Worm (Caenorhabditis elegans) whole organism, L4 larva: ENCODE measurements around the gene ZK105.6.

Experiments
- D1046.2 ChIP-seq: fragments of 200-800 bp; sonication (Bioruptor generic); IDR thresholded peaks from 2 replicates; pipeline ENCODE4 v1.3.6; 2022; ENCODE audit warnings: missing genetic modification characterization, missing compliant biosample characterization
- F10B5.3 ChIP-seq: sonication (generic microtip); optimal IDR thresholded peaks from 2 replicates; lab custom pipeline; 2016; ENCODE audit warnings: mild to moderate bottlenecking, missing genetic modification characterization, missing compliant biosample characterization
- F26F4.8 ChIP-seq: fragments of 200-800 bp; sonication (Bioruptor generic); conservative IDR thresholded peaks from 2 replicates; pipeline ENCODE4 v1.3.6; 2022; ENCODE audit warnings: missing genetic modification characterization, missing compliant biosample characterization
- F37D6.2 ChIP-seq: sonication (generic microtip); optimal IDR thresholded peaks from 2 replicates; lab custom pipeline; 2016; ENCODE audit warnings: mild to moderate bottlenecking, missing genetic modification characterization, missing compliant biosample characterization
- F44E2.7 ChIP-seq: fragments of 200-800 bp; sonication (Bioruptor generic); IDR thresholded peaks from 2 replicates; pipeline ENCODE4 v2.1.2; 2022; ENCODE audit warnings: missing genetic modification characterization, missing compliant biosample characterization
- R02D3.7 ChIP-seq: fragments of 150-350 bp; sonication (generic microtip); optimal IDR thresholded peaks from 3 replicates; lab custom pipeline; 2014; ENCODE audit warnings: missing biosample characterization, missing genetic modification characterization
- T20F7.1 ChIP-seq: fragments of 200-800 bp; sonication (Bioruptor generic); optimal IDR thresholded peaks from 2 replicates; lab custom pipeline; 2018; ENCODE audit warnings: mild to moderate bottlenecking, missing genetic modification characterization, missing compliant biosample characterization
- T26A8.4 ChIP-seq: fragments of 200-800 bp; sonication (Bioruptor generic); IDR thresholded peaks from 2 replicates; pipeline ENCODE4 v1.3.6; 2022; ENCODE audit warnings: missing genetic modification characterization, missing compliant biosample characterization
- Y48G9A.11 ChIP-seq: fragments of 200-800 bp; sonication (Bioruptor generic); IDR thresholded peaks from 2 replicates; pipeline ENCODE4 v1.3.6; 2022; ENCODE audit warnings: missing genetic modification reagents, missing genetic modification characterization, missing compliant biosample characterization
- Y5F2A.4 ChIP-seq: fragments of 200-800 bp; sonication (Bioruptor generic); optimal IDR thresholded peaks from 2 replicates; lab custom pipeline; 2018; ENCODE audit warnings: mild to moderate bottlenecking, missing genetic modification characterization, missing compliant biosample characterization
- ZK337.2 ChIP-seq: fragments of 200-800 bp; sonication (Bioruptor generic); IDR thresholded peaks from 2 replicates; pipeline ENCODE4 v1.3.6; 2022; ENCODE audit warnings: missing genetic modification reagents, missing genetic modification characterization, missing compliant biosample characterization
- aha-1 ChIP-seq: fragments of 150-350 bp; peaks from one replicate; lab custom pipeline; 2014; ENCODE audit warnings: missing biosample characterization, missing genetic modification characterization
- ama-1 ChIP-seq: fragments of 150-350 bp; optimal IDR thresholded peaks from 2 replicates; lab custom pipeline; 2014; ENCODE audit warnings: inconsistent platforms, mixed read lengths
- ceh-20 ChIP-seq: fragments of 200-800 bp; sonication (Bioruptor generic); IDR thresholded peaks from 2 replicates; pipeline ENCODE4 v1.3.6; 2022; ENCODE audit warnings: missing genetic modification reagents, missing genetic modification characterization, missing compliant biosample characterization
- ceh-32 ChIP-seq: sonication (generic microtip); optimal IDR thresholded peaks from 2 replicates; lab custom pipeline; 2016; ENCODE audit warnings: mild to moderate bottlenecking, missing genetic modification characterization, missing compliant biosample characterization; ENCODE audit not compliant: poor library complexity
- ceh-44 ChIP-seq: fragments of 200-800 bp; sonication (Bioruptor generic); IDR thresholded peaks from 2 replicates; pipeline ENCODE4 v1.3.6; 2022; ENCODE audit warnings: missing genetic modification reagents, missing genetic modification characterization, missing compliant biosample characterization
- ceh-82 ChIP-seq: sonication (generic microtip); optimal IDR thresholded peaks from 2 replicates; lab custom pipeline; 2017; ENCODE audit warnings: missing biosample characterization, missing genetic modification characterization
- cey-2 ChIP-seq: sonication (generic microtip); optimal IDR thresholded peaks from 3 replicates; lab custom pipeline; 2017; ENCODE audit warnings: missing genetic modification characterization, mild to moderate bottlenecking, missing compliant biosample characterization, antibody characterized with exemption, borderline replicate concordance; ENCODE audit not compliant: insufficient read depth
- daf-19 ChIP-seq: fragments of 200-800 bp; sonication (Bioruptor generic); conservative IDR thresholded peaks from 2 replicates; pipeline ENCODE4 v1.3.6; 2022; ENCODE audit warnings: missing genetic modification characterization, missing compliant biosample characterization
- dpl-1 ChIP-seq: fragments of 150-350 bp; optimal IDR thresholded peaks from 2 replicates; lab custom pipeline; 2014; ENCODE audit warnings: missing biosample characterization, missing genetic modification reagents, missing genetic modification characterization
- dve-1 ChIP-seq: sonication (generic microtip); optimal IDR thresholded peaks from 2 replicates; lab custom pipeline; 2017; ENCODE audit warnings: antibody characterized with exemption, mild to moderate bottlenecking, missing genetic modification characterization, missing compliant biosample characterization; ENCODE audit not compliant: insufficient read depth
- egl-43 ChIP-seq: fragments of 200-800 bp; sonication (Bioruptor generic); IDR thresholded peaks from 2 replicates; pipeline ENCODE4 v1.3.6; 2022; ENCODE audit warnings: missing genetic modification reagents, missing genetic modification characterization, missing compliant biosample characterization
- fkh-10 ChIP-seq: fragments of 150-350 bp; optimal IDR thresholded peaks from 2 replicates; lab custom pipeline; 2014; ENCODE audit warnings: missing biosample characterization, missing genetic modification reagents, missing genetic modification characterization
- fos-1 ChIP-seq: fragments of 150-350 bp; optimal IDR thresholded peaks from 2 replicates; lab custom pipeline; 2014; ENCODE audit warnings: missing biosample characterization, missing genetic modification characterization
- hmg-1.1 ChIP-seq: fragments of 200-800 bp; sonication (Bioruptor generic); IDR thresholded peaks from 2 replicates; pipeline ENCODE4 v1.3.6; 2022; ENCODE audit warnings: missing genetic modification reagents, missing genetic modification characterization, missing compliant biosample characterization
- lim-7 ChIP-seq: fragments of 200-800 bp; sonication (Bioruptor generic); IDR thresholded peaks from 2 replicates; pipeline ENCODE4 v1.3.6; 2022; ENCODE audit warnings: missing genetic modification characterization, missing compliant biosample characterization
- lin-29 ChIP-seq: fragments of 200-800 bp; sonication (Bioruptor generic); IDR thresholded peaks from 2 replicates; pipeline ENCODE4 v1.3.6; 2022; ENCODE audit warnings: missing genetic modification reagents, missing genetic modification characterization, missing compliant biosample characterization
- lsy-2 ChIP-seq, 2 experiments: fragments of 150-350 bp in 1 of 2; sonication (generic microtip) in 1 of 2; optimal IDR thresholded peaks; 2 replicates each; lab custom pipeline; 2014 to 2017; ENCODE audit warnings: missing biosample characterization in 2 of 2, missing genetic modification characterization in 2 of 2
- mdl-1 ChIP-seq, 2 experiments: fragments of 150-350 bp in 1 of 2; sonication (generic microtip) in 1 of 2; optimal IDR thresholded peaks; 2 replicates each; lab custom pipeline; 2014 to 2017; ENCODE audit warnings: missing biosample characterization in 2 of 2, missing genetic modification characterization in 2 of 2
- mdt-29 ChIP-seq: fragments of 200-800 bp; sonication (Bioruptor generic); IDR thresholded peaks from 2 replicates; pipeline ENCODE4 v1.3.6; 2022; ENCODE audit warnings: missing genetic modification reagents, missing genetic modification characterization, missing compliant biosample characterization
- mep-1 ChIP-seq: fragments of 150-350 bp; sonication (generic microtip); optimal IDR thresholded peaks from 3 replicates; lab custom pipeline; 2014; ENCODE audit warnings: missing biosample characterization, missing genetic modification characterization
- mxl-3 ChIP-seq: fragments of 200-800 bp; sonication (Bioruptor generic); optimal IDR thresholded peaks from 2 replicates; lab custom pipeline; 2018; ENCODE audit warnings: mild to moderate bottlenecking, missing genetic modification characterization, missing compliant biosample characterization
- nhr-10 ChIP-seq: fragments of 150-350 bp; optimal IDR thresholded peaks from 2 replicates; lab custom pipeline; 2014; ENCODE audit warnings: missing biosample characterization, missing genetic modification characterization
- nhr-111 ChIP-seq: fragments of 200-800 bp; sonication (Bioruptor generic); optimal IDR thresholded peaks from 2 replicates; lab custom pipeline; 2018; ENCODE audit warnings: mild to moderate bottlenecking, missing genetic modification characterization, missing compliant biosample characterization
- nhr-41 ChIP-seq: fragments of 200-800 bp; sonication (Bioruptor generic); IDR thresholded peaks from 2 replicates; pipeline ENCODE4 v1.3.6; 2022; ENCODE audit warnings: missing genetic modification reagents, missing genetic modification characterization, missing compliant biosample characterization
- nhr-42 ChIP-seq: fragments of 200-800 bp; sonication (Bioruptor generic); IDR thresholded peaks from 2 replicates; pipeline ENCODE4 v1.3.6; 2022; ENCODE audit warnings: missing genetic modification characterization, missing compliant biosample characterization
- nhr-48 ChIP-seq: sonication (generic microtip); optimal IDR thresholded peaks from 2 replicates; lab custom pipeline; 2016; ENCODE audit warnings: mild to moderate bottlenecking, missing genetic modification characterization, missing compliant biosample characterization
- nhr-76 ChIP-seq: fragments of 150-350 bp; optimal IDR thresholded peaks from 2 replicates; lab custom pipeline; 2014; ENCODE audit warnings: missing biosample characterization, missing genetic modification characterization
- nhr-77 ChIP-seq: fragments of 150-350 bp; optimal IDR thresholded peaks from 2 replicates; lab custom pipeline; 2014; ENCODE audit warnings: missing biosample characterization, missing genetic modification characterization
- php-3 ChIP-seq: fragments of 200-800 bp; sonication (Bioruptor generic); IDR thresholded peaks from 2 replicates; pipeline ENCODE4 v1.3.6; 2022; ENCODE audit warnings: missing genetic modification reagents, missing genetic modification characterization, missing compliant biosample characterization
- rbr-2 ChIP-seq: sonication (generic microtip); optimal IDR thresholded peaks from 2 replicates; lab custom pipeline; 2016; ENCODE audit warnings: missing genotype, missing genetic modification characterization, missing compliant biosample characterization
- snpc-1.2 ChIP-seq: fragments of 200-800 bp; sonication (Bioruptor generic); IDR thresholded peaks from 2 replicates; pipeline ENCODE4 v1.3.6; 2022; ENCODE audit warnings: missing genetic modification reagents, missing genetic modification characterization, missing compliant biosample characterization
- spr-1 ChIP-seq: sonication (generic microtip); optimal IDR thresholded peaks from 2 replicates; lab custom pipeline; 2016; ENCODE audit warnings: mild to moderate bottlenecking, missing genetic modification characterization, missing compliant biosample characterization
- tra-1 ChIP-seq: fragments of 200-800 bp; sonication (Bioruptor generic); IDR thresholded peaks from 2 replicates; pipeline ENCODE4 v1.3.6; 2022; ENCODE audit warnings: missing genetic modification reagents, missing genetic modification characterization, missing compliant biosample characterization
- unc-62 ChIP-seq, 3 experiments: fragments of 150-350 bp in 1 of 3; sonication (generic microtip); optimal IDR thresholded peaks in 2 of 3; peaks in 1 of 3; 1 replicate in 1 of 3; 2 replicates in 2 of 3; lab custom pipeline; 2014 to 2017; ENCODE audit warnings: missing biosample characterization in 3 of 3, missing genetic modification characterization in 3 of 3, missing genetic modification reagents in 3 of 3, missing genotype in 1 of 3
- zfp-3 ChIP-seq: fragments of 200-800 bp; sonication (Bioruptor generic); conservative IDR thresholded peaks from 2 replicates; pipeline ENCODE4 v1.3.6; 2022; ENCODE audit warnings: missing genetic modification reagents, missing genetic modification characterization, missing compliant biosample characterization
- zip-11 ChIP-seq: fragments of 200-800 bp; sonication (Bioruptor generic); IDR thresholded peaks from 2 replicates; pipeline ENCODE4 v1.3.6; 2022; ENCODE audit warnings: missing genetic modification characterization, missing compliant biosample characterization
- zip-2 ChIP-seq: fragments of 150-350 bp; optimal IDR thresholded peaks from 2 replicates; lab custom pipeline; 2014; ENCODE audit warnings: missing biosample characterization, missing genetic modification characterization
- ztf-11 ChIP-seq: fragments of 150-350 bp; optimal IDR thresholded peaks from 2 replicates; lab custom pipeline; 2014; ENCODE audit warnings: missing biosample characterization, missing genetic modification characterization
- ztf-7 ChIP-seq: fragments of 150-350 bp; optimal IDR thresholded peaks from 2 replicates; lab custom pipeline; 2014; ENCODE audit warnings: missing biosample characterization, missing genetic modification characterization

The ZK105.6 gene

ce11 chrV:7733240-7733765 lies 9.4 kb upstream of the ZK105.6 start:
- TF ChIP-seq Y5F2A.4 (GFP tag; lab: Kevin White, UChicago) (peak; percentile 1), lin-29 (GFP tag; lab: Robert Waterston, UW) (no peak), aha-1 (tag; lab: Kevin White, UChicago) (peak; percentile 83), dpl-1 (no peak), ama-1 (lab: Kevin White, UChicago) (peak; percentile 46), ztf-7 (tag; lab: Kevin White, UChicago) (no peak), T20F7.1 (no peak), lsy-2 (tag; optimal IDR thresholded peaks at IDR 0.05; lab: Kevin White, UChicago) (peak in 1 of 2 experiments; percentile 32), mep-1 (tag; lab: Kevin White, UChicago) (peak; percentile 26), mdl-1 (tag; optimal IDR thresholded peaks at IDR 0.05; lab: Kevin White, UChicago) (no peak), nhr-10 (tag; lab: Kevin White, UChicago) (no peak), F44E2.7 (GFP tag; lab: Robert Waterston, UW) (no peak), nhr-48 (peak; percentile 13), D1046.2 (GFP tag; lab: Robert Waterston, UW) (no peak), fos-1 (no peak), lim-7 (0 out of 2 replicates have a peak, but pooled peaks have one; percentile 26), egl-43 (0 out of 2 replicates have a peak, but pooled peaks have one; percentile 24), zip-11 (0 out of 2 replicates have a peak, but pooled peaks have one; percentile 9), nhr-111 (no peak), F37D6.2 (tag; lab: Kevin White, UChicago) (no peak), ceh-32 (tag; lab: Kevin White, UChicago) (no peak), unc-62 (GFP tag; optimal IDR thresholded peaks at IDR 0.05 in 1 of 2; lab: Kevin White, UChicago) (no peak), unc-62 (tag; optimal IDR thresholded peaks at IDR 0.05; lab: Kevin White, UChicago) (no peak), cey-2 (no peak)

DNA sequence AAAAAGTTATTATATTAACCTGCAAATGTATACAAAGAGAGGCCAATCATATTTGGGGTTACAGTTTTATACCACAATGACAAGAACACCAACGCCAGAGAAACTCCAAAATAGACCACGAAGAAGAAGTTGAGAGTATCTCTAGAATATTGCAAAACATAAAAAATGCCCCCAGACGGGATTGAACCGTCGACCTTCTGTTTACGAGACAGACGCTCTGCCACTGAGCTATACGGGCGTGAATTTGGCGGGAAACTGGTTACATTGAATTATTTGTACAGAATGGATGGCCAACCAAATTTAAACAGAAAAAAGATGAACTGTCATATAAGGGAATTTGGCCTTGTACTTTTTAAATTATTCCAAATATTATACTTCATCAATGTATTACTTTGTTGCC lies 6.6 kb upstream of the ZK105.6 start:
- TF ChIP-seq lim-7 (no peak), nhr-77 (tag; lab: Kevin White, UChicago) (no peak), egl-43 (peak; percentile 60; the same call in 1 of the 2 replicates), spr-1 (tag; lab: Kevin White, UChicago) (no peak), dve-1 (peak; percentile 67), Y48G9A.11 (no peak), ceh-82 (tag; lab: Kevin White, UChicago) (no peak), fos-1 (no peak), hmg-1.1 (GFP tag; lab: Robert Waterston, UW) (0 out of 2 replicates have a peak, but pooled peaks have one; percentile 45), php-3 (GFP tag; lab: Robert Waterston, UW) (no peak), F37D6.2 (tag; lab: Kevin White, UChicago) (no peak), R02D3.7 (tag; lab: Kevin White, UChicago) (no peak), mdl-1 (tag; optimal IDR thresholded peaks at IDR 0.05; lab: Kevin White, UChicago) (no peak), T26A8.4 (GFP tag; lab: Robert Waterston, UW) (peak; percentile 77), zip-2 (tag; lab: Kevin White, UChicago) (no peak), F10B5.3 (tag; lab: Kevin White, UChicago) (no peak), ZK337.2 (no peak), nhr-41 (GFP tag; lab: Robert Waterston, UW) (no peak), snpc-1.2 (GFP tag; lab: Robert Waterston, UW) (peak; percentile 52; the same call in 1 of the 2 replicates), mdt-29 (GFP tag; lab: Robert Waterston, UW) (no peak), ztf-11 (tag; lab: Kevin White, UChicago) (no peak), mxl-3 (GFP tag; lab: Kevin White, UChicago) (no peak), nhr-48 (no peak), F26F4.8 (GFP tag; lab: Robert Waterston, UW) (0 out of 2 replicates have a peak, but pooled peaks have one; percentile 24), aha-1 (tag; lab: Kevin White, UChicago) (no peak), rbr-2 (tag; lab: Kevin White, UChicago) (peak; percentile 56), fkh-10 (GFP tag; lab: Kevin White, UChicago) (no peak), nhr-76 (tag; lab: Kevin White, UChicago) (no peak), tra-1 (GFP tag; lab: Robert Waterston, UW) (no peak), nhr-42 (GFP tag; lab: Robert Waterston, UW) (no peak), ceh-44 (GFP tag; lab: Robert Waterston, UW) (0 out of 2 replicates have a peak, but pooled peaks have one; percentile 6), daf-19 (GFP tag; lab: Robert Waterston, UW) (no peak), zfp-3 (GFP tag; lab: Robert Waterston, UW) (no peak), ceh-20 (GFP tag; lab: Robert Waterston, UW) (no peak)
